Worm (Caenorhabditis elegans) whole organism, L1 larva: ENCODE measurements around the gene rbc-1.

Source experiments
- C04F5.9 ChIP-seq: sonication (generic microtip); optimal IDR thresholded peaks from 2 replicates; lab custom pipeline; 2016; ENCODE audit warnings: missing genetic modification characterization, missing compliant biosample characterization
- F16B12.6 ChIP-seq: fragments of 150-350 bp; optimal IDR thresholded peaks from 2 replicates; lab custom pipeline; 2014; ENCODE audit warnings: missing biosample characterization, missing genetic modification characterization
- mep-1 ChIP-seq: fragments of 150-350 bp; optimal IDR thresholded peaks from 2 replicates; lab custom pipeline; 2014; ENCODE audit warnings: missing biosample characterization, missing genetic modification characterization
- nhr-85 ChIP-seq: sonication (generic microtip); peaks from one replicate; lab custom pipeline; 2016; ENCODE audit warnings: missing genetic modification characterization, inconsistent platforms, missing compliant biosample characterization
- snpc-4 ChIP-seq: fragments of 150-350 bp; optimal IDR thresholded peaks from 2 replicates; lab custom pipeline; 2014; ENCODE audit warnings: missing biosample characterization, missing genetic modification characterization
- tbx-2 ChIP-seq: sonication (generic microtip); optimal IDR thresholded peaks from 2 replicates; lab custom pipeline; 2016; ENCODE audit warnings: missing genetic modification characterization, missing compliant biosample characterization

- TF ChIP-seq C04F5.9 (tag; lab: Kevin White, UChicago), result no peak
- TF ChIP-seq F16B12.6, result no peak
- no peak for TF ChIP-seq tbx-2 (tag; lab: Kevin White, UChicago)
- no peak for TF ChIP-seq snpc-4
- no peak for TF ChIP-seq mep-1
- TF ChIP-seq nhr-85 (tag; lab: Kevin White, UChicago), result no peak
These were observed 42.3 kb downstream of the rbc-1 start for ce11 chrX:14653486-14653885.
